Worm (Caenorhabditis elegans) whole organism, late embryonic: ENCODE measurements around the gene ptr-6.

ENCODE experiments used
- C08G9.2 ChIP-seq: sonication (generic microtip); optimal IDR thresholded peaks from 2 replicates; lab custom pipeline; 2016; ENCODE audit warnings: mild to moderate bottlenecking, missing genetic modification characterization, moderate library complexity, missing compliant biosample characterization
- K09A11.1 ChIP-seq: sonication (generic microtip); optimal IDR thresholded peaks from 2 replicates; lab custom pipeline; 2017; ENCODE audit warnings: antibody characterized with exemption, mild to moderate bottlenecking, missing genetic modification characterization, missing compliant biosample characterization; ENCODE audit not compliant: insufficient read depth
- ahr-1 ChIP-seq: sonication (generic microtip); optimal IDR thresholded peaks from 2 replicates; lab custom pipeline; 2016; ENCODE audit warnings: missing genetic modification characterization, missing compliant biosample characterization
- ama-1 ChIP-seq: fragments of 150-350 bp; optimal IDR thresholded peaks from 2 replicates; lab custom pipeline; 2014
- ceh-18 ChIP-seq: sonication (generic microtip); optimal IDR thresholded peaks from 2 replicates; lab custom pipeline; 2016; ENCODE audit warnings: missing genetic modification characterization, missing compliant biosample characterization
- ceh-22 ChIP-seq: sonication (generic microtip); optimal IDR thresholded peaks from 2 replicates; lab custom pipeline; 2017; ENCODE audit warnings: missing biosample characterization, missing genetic modification characterization
- ceh-24 ChIP-seq: sonication (generic microtip); optimal IDR thresholded peaks from 2 replicates; lab custom pipeline; 2016; ENCODE audit warnings: mild to moderate bottlenecking, missing genetic modification characterization, missing compliant biosample characterization
- ceh-45 ChIP-seq: fragments of 200-800 bp; sonication (Bioruptor generic); IDR thresholded peaks from 2 replicates; pipeline ENCODE4 v1.3.6; 2022; ENCODE audit warnings: missing genetic modification reagents, missing genetic modification characterization, missing compliant biosample characterization
- ceh-48 ChIP-seq: sonication (generic microtip); optimal IDR thresholded peaks from 2 replicates; lab custom pipeline; 2016; ENCODE audit warnings: missing genetic modification characterization, inconsistent platforms, missing compliant biosample characterization
- ceh-9 ChIP-seq: sonication (generic microtip); optimal IDR thresholded peaks from 2 replicates; lab custom pipeline; 2016; ENCODE audit warnings: mild to moderate bottlenecking, missing genetic modification characterization, inconsistent platforms, missing compliant biosample characterization
- che-1 ChIP-seq: sonication (generic microtip); optimal IDR thresholded peaks from 2 replicates; lab custom pipeline; 2016; ENCODE audit warnings: mild to moderate bottlenecking, missing genetic modification characterization, missing compliant biosample characterization
- dmd-4 ChIP-seq: sonication (generic microtip); optimal IDR thresholded peaks from 2 replicates; lab custom pipeline; 2016; ENCODE audit warnings: borderline replicate concordance, missing genetic modification characterization, missing compliant biosample characterization
- elt-2 ChIP-seq: sonication (generic microtip); optimal IDR thresholded peaks from 2 replicates; lab custom pipeline; 2016; ENCODE audit warnings: missing genetic modification reagents, missing genetic modification characterization, missing compliant biosample characterization
- eyg-1 ChIP-seq: sonication (generic microtip); optimal IDR thresholded peaks from 2 replicates; lab custom pipeline; 2016; ENCODE audit warnings: missing genotype, missing genetic modification characterization, missing compliant biosample characterization
- fkh-10 ChIP-seq: fragments of 150-350 bp; optimal IDR thresholded peaks from 2 replicates; lab custom pipeline; 2014; ENCODE audit warnings: missing biosample characterization, missing genetic modification reagents, missing genetic modification characterization
- gmeb-2 ChIP-seq: sonication (generic microtip); optimal IDR thresholded peaks from 2 replicates; lab custom pipeline; 2016; ENCODE audit warnings: missing genetic modification characterization, inconsistent platforms, missing compliant biosample characterization
- hlh-15 ChIP-seq: sonication (generic microtip); optimal IDR thresholded peaks from 2 replicates; lab custom pipeline; 2016; ENCODE audit warnings: missing genetic modification characterization, missing compliant biosample characterization
- hlh-30 ChIP-seq: sonication (generic microtip); optimal IDR thresholded peaks from 2 replicates; lab custom pipeline; 2017; ENCODE audit warnings: antibody characterized with exemption, missing genetic modification characterization, missing compliant biosample characterization; ENCODE audit not compliant: insufficient read depth
- hlh-6 ChIP-seq: sonication (generic microtip); optimal IDR thresholded peaks from 2 replicates; lab custom pipeline; 2016; ENCODE audit warnings: missing genotype, missing genetic modification characterization, missing compliant biosample characterization
- lin-11 ChIP-seq: fragments of 200-800 bp; sonication (Bioruptor generic); optimal IDR thresholded peaks from 2 replicates; lab custom pipeline; 2018; ENCODE audit warnings: mild to moderate bottlenecking, missing genetic modification characterization, missing compliant biosample characterization
- mec-3 ChIP-seq: sonication (generic microtip); optimal IDR thresholded peaks from 2 replicates; lab custom pipeline; 2016; ENCODE audit warnings: borderline replicate concordance, missing genetic modification characterization, missing compliant biosample characterization
- nfya-1 ChIP-seq: sonication (generic microtip); optimal IDR thresholded peaks from 2 replicates; lab custom pipeline; 2017; ENCODE audit warnings: missing genetic modification characterization, mild to moderate bottlenecking, missing compliant biosample characterization, antibody characterized with exemption, moderate library complexity
- nhr-11 ChIP-seq: fragments of 150-350 bp; optimal IDR thresholded peaks from 2 replicates; lab custom pipeline; 2014; ENCODE audit warnings: missing biosample characterization, missing genetic modification characterization
- nhr-232 ChIP-seq: sonication (generic microtip); optimal IDR thresholded peaks from 2 replicates; lab custom pipeline; 2016; ENCODE audit warnings: missing genetic modification characterization, missing compliant biosample characterization
- npax-4 ChIP-seq: sonication (generic microtip); optimal IDR thresholded peaks from 2 replicates; lab custom pipeline; 2016; ENCODE audit warnings: missing genetic modification characterization, missing compliant biosample characterization
- odd-2 ChIP-seq: sonication (generic microtip); optimal IDR thresholded peaks from 2 replicates; lab custom pipeline; 2017; ENCODE audit warnings: antibody characterized with exemption, mild to moderate bottlenecking, missing genetic modification characterization, missing compliant biosample characterization
- pha-4 ChIP-seq: fragments of 150-350 bp; optimal IDR thresholded peaks from 2 replicates; lab custom pipeline; 2018; ENCODE audit warnings: missing biosample characterization, missing genetic modification reagents, missing genetic modification characterization
- pqm-1 ChIP-seq: sonication (generic microtip); optimal IDR thresholded peaks from 2 replicates; lab custom pipeline; 2016; ENCODE audit warnings: missing genetic modification characterization, missing compliant biosample characterization
- sdc-2 ChIP-seq: sonication (generic microtip); optimal IDR thresholded peaks from 2 replicates; lab custom pipeline; 2016; ENCODE audit warnings: missing genotype, missing genetic modification characterization, missing compliant biosample characterization
- sox-2 ChIP-seq: fragments of 200-800 bp; sonication (Bioruptor generic); IDR thresholded peaks from 2 replicates; pipeline ENCODE4 v1.3.6; 2022; ENCODE audit warnings: missing genetic modification reagents, missing genetic modification characterization, missing compliant biosample characterization
- sox-4 ChIP-seq: sonication (generic microtip); optimal IDR thresholded peaks from 2 replicates; lab custom pipeline; 2017; ENCODE audit warnings: mild to moderate bottlenecking, missing genetic modification characterization, inconsistent platforms, missing compliant biosample characterization
- tbx-2 ChIP-seq: sonication (generic microtip); optimal IDR thresholded peaks from 2 replicates; lab custom pipeline; 2016; ENCODE audit warnings: missing genetic modification characterization, missing compliant biosample characterization
- unc-3 ChIP-seq, 2 experiments: fragments of 200-800 bp in 1 of 2; sonication (Bioruptor generic) in 1 of 2; sonication (generic microtip) in 1 of 2; conservative IDR thresholded peaks in 1 of 2; optimal IDR thresholded peaks in 1 of 2; 2 replicates each; pipeline versions ENCODE4 v1.3.6 to Lab custom; 2016 to 2022; ENCODE audit warnings: missing compliant biosample characterization in 2 of 2, missing genetic modification characterization in 2 of 2, missing genetic modification reagents in 1 of 2
- unc-42 ChIP-seq: sonication (generic microtip); optimal IDR thresholded peaks from 2 replicates; lab custom pipeline; 2016; ENCODE audit warnings: missing genotype, missing genetic modification characterization, missing compliant biosample characterization
- unc-55 ChIP-seq: sonication (generic microtip); optimal IDR thresholded peaks from 2 replicates; lab custom pipeline; 2017; ENCODE audit warnings: missing biosample characterization, missing genetic modification reagents, missing genetic modification characterization
- zip-5 ChIP-seq: sonication (generic microtip); optimal IDR thresholded peaks from 2 replicates; lab custom pipeline; 2016; ENCODE audit warnings: missing genetic modification characterization, missing compliant biosample characterization

The ptr-6 gene

ce11 chrII:5218349-5218748 lies 28.3 kb downstream of the ptr-6 start:
- no peak for TF ChIP-seq ceh-18 (tag; lab: Kevin White, UChicago)
- no peak for TF ChIP-seq npax-4 (tag; lab: Kevin White, UChicago)
- TF ChIP-seq ceh-22 (tag; lab: Kevin White, UChicago), result no peak
- TF ChIP-seq K09A11.1 (tag; lab: Kevin White, UChicago), result no peak
- TF ChIP-seq unc-3 (GFP tag; conservative IDR thresholded peaks at IDR 0.05; lab: Robert Waterston, UW), result no peak
- TF ChIP-seq unc-3 (tag; optimal IDR thresholded peaks at IDR 0.05; lab: Kevin White, UChicago), result no peak
- no peak for TF ChIP-seq sox-4 (tag; lab: Kevin White, UChicago)
- no peak for TF ChIP-seq ahr-1 (tag; lab: Kevin White, UChicago)
- no peak for TF ChIP-seq mec-3 (tag; lab: Kevin White, UChicago)
- TF ChIP-seq dmd-4 (tag; lab: Kevin White, UChicago), result no peak
- no peak for TF ChIP-seq tbx-2 (tag; lab: Kevin White, UChicago)
- no peak for TF ChIP-seq ama-1 (lab: Kevin White, UChicago)
- TF ChIP-seq nfya-1 (tag; lab: Kevin White, UChicago), result no peak
- TF ChIP-seq, all 69 proteins: peak for 0

ce11 chrII:5212675-5213074 lies 34.0 kb downstream of the ptr-6 start, which contains the start of gene C34F11.1:
TSS of gene C34F11.1 (plus strand) at chrII:5212975.
- TF ChIP-seq ceh-18 (tag; lab: Kevin White, UChicago) (no peak), C08G9.2 (tag; lab: Kevin White, UChicago) (no peak), pqm-1 (tag; lab: Kevin White, UChicago) (no peak), eyg-1 (tag; lab: Kevin White, UChicago) (no peak), ceh-9 (no peak), hlh-30 (tag; lab: Kevin White, UChicago) (no peak), odd-2 (tag; lab: Kevin White, UChicago) (no peak), nhr-232 (no peak), unc-42 (no peak), elt-2 (tag; lab: Kevin White, UChicago) (no peak), K09A11.1 (tag; lab: Kevin White, UChicago) (no peak), fkh-10 (no peak), unc-55 (GFP tag; lab: Kevin White, UChicago) (no peak)

- TF ChIP-seq sdc-2 (no peak), ceh-48 (no peak)
Measured at ce11 chrII:5211970-5212369, 34.7 kb downstream of the ptr-6 start, which contains the start of gene C34F11.2. TSS of gene C34F11.2 (plus strand) at chrII:5212270.

- TF ChIP-seq nhr-11 (no peak), zip-5 (tag; lab: Kevin White, UChicago) (no peak), gmeb-2 (tag; lab: Kevin White, UChicago) (no peak), sdc-2 (no peak), nfya-1 (tag; lab: Kevin White, UChicago) (no peak), eyg-1 (tag; lab: Kevin White, UChicago) (no peak), che-1 (no peak), sox-2 (no peak), lin-11 (tag; lab: Kevin White, UChicago) (no peak), pqm-1 (tag; lab: Kevin White, UChicago) (no peak), dmd-4 (tag; lab: Kevin White, UChicago) (no peak), tbx-2 (tag; lab: Kevin White, UChicago) (no peak), ama-1 (lab: Kevin White, UChicago) (no peak), hlh-6 (tag; lab: Kevin White, UChicago) (no peak)
Measured at ce11 chrII:5210830-5211229, 35.8 kb downstream of the ptr-6 start, which contains the start of gene C34F11.8. TSS of gene C34F11.8 (minus strand) at chrII:5210964.

- TF ChIP-seq ceh-45 (GFP tag; lab: Robert Waterston, UW) (no peak), pha-4 (no peak), ceh-22 (tag; lab: Kevin White, UChicago) (no peak), unc-3 (GFP tag; conservative IDR thresholded peaks at IDR 0.05; lab: Robert Waterston, UW) (no peak), unc-3 (tag; optimal IDR thresholded peaks at IDR 0.05; lab: Kevin White, UChicago) (no peak), ceh-24 (tag; lab: Kevin White, UChicago) (no peak), hlh-15 (tag; lab: Kevin White, UChicago) (no peak)
Measured at ce11 chrII:5209122-5209521, 37.5 kb downstream of the ptr-6 start.
